Fruit fly (Drosophila melanogaster): ENCODE data around the gene ea.

DNA sequence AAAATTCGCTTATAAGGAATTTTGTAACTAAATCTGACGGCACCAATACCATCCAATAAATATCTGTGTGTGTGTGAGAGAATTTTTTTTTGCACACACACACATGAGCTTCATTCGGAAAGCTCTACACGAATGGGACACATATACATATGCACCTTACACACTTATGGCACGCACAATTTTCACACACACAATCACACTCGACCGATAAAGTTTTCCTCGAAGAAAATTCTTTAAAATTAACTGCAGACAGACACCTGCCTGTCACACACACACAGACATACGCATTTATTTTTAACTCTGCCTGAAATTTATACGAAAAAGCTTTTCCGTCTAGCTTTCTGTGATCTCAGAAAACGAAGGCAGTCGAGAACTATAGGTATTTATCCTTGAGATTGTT is 17.8 kb upstream of the ea start:
- TF ChIP-seq Pif1B (GFP tag; optimal IDR thresholded peaks at IDR 0.05), result no peak
- no peak for TF ChIP-seq CG10348 (GFP tag; IDR thresholded peaks at IDR 0.05)
- TF ChIP-seq Ets98B (GFP tag; IDR thresholded peaks at IDR 0.05), result no peak
- no peak for TF ChIP-seq EcR (GFP tag; optimal IDR thresholded peaks at IDR 0.05)
- TF ChIP-seq CG8159 (tag; optimal IDR thresholded peaks at IDR 0.05), result no peak
- no peak for TF ChIP-seq CG4496 (GFP tag; IDR thresholded peaks at IDR 0.05)
- no peak for TF ChIP-seq Pif1A (GFP tag; optimal IDR thresholded peaks at IDR 0.05)
- no peak for TF ChIP-seq CG9948 (tag; optimal IDR thresholded peaks at IDR 0.05)
- no peak for TF ChIP-seq gl (tag; optimal IDR thresholded peaks at IDR 0.05)

Data from whole organism, pupa.